Worm (Caenorhabditis elegans): ENCODE data around the gene zhit-3.

Gene zhit-3

ce11 chrV:10178166-10178565 is 33.8 kb downstream of the zhit-3 start (continued):
- TF ChIP-seq lsl-1 (GFP tag; optimal IDR thresholded peaks at IDR 0.05) (no peak), die-1 (tag; optimal IDR thresholded peaks at IDR 0.05) (no peak), nhr-120 (GFP tag; IDR thresholded peaks at IDR 0.05) (no peak), akir-1 (GFP tag; optimal IDR thresholded peaks at IDR 0.05) (no peak), attf-3 (GFP tag; conservative IDR thresholded peaks at IDR 0.05) (0 out of 2 replicates have a peak, but pooled peaks have one; percentile 18), ztf-22 (GFP tag; optimal IDR thresholded peaks at IDR 0.05) (no peak), ceh-27 (GFP tag; optimal IDR thresholded peaks at IDR 0.05) (peak; percentile 56), rpc-1 (optimal IDR thresholded peaks at IDR 0.05) (no peak), rpc-1 (tag; optimal IDR thresholded peaks at IDR 0.05) (no peak), sdz-38 (tag; optimal IDR thresholded peaks at IDR 0.05) (no peak), cebp-1 (GFP tag; IDR thresholded peaks at IDR 0.05) (no peak), cebp-1 (tag; optimal IDR thresholded peaks at IDR 0.05) (peak; percentile 32), madf-6 (GFP tag; IDR thresholded peaks at IDR 0.05) (no peak; the same call in 1 of the 2 replicates), ztf-25 (GFP tag; IDR thresholded peaks at IDR 0.05) (no peak), snpc-1.3 (tag; optimal IDR thresholded peaks at IDR 0.05; ENCODE audit: insufficient read depth) (no peak), attf-6 (GFP tag; IDR thresholded peaks at IDR 0.05) (no peak), lin-35 (GFP tag; optimal IDR thresholded peaks at IDR 0.05) (no peak), T07F8.4 (tag; optimal IDR thresholded peaks at IDR 0.05) (no peak), mcd-1 (GFP tag; IDR thresholded peaks at IDR 0.05) (peak; percentile 91), Y53G8AR.9 (GFP tag; conservative IDR thresholded peaks at IDR 0.05) (no peak), F55B11.4 (tag; optimal IDR thresholded peaks at IDR 0.05; ENCODE audit: borderline replicate concordance, insufficient read depth) (no peak), F37B4.10 (GFP tag; IDR thresholded peaks at IDR 0.05) (no peak), hsf-1 (GFP tag; IDR thresholded peaks at IDR 0.05) (no peak), D2030.7 (GFP tag; IDR thresholded peaks at IDR 0.05) (no peak), xnd-1 (tag; optimal IDR thresholded peaks at IDR 0.05) (no peak), hmg-20 (GFP tag; IDR thresholded peaks at IDR 0.05) (no peak), F23B12.7 (tag; optimal IDR thresholded peaks at IDR 0.05; ENCODE audit: insufficient read depth) (no peak), B0336.3 (GFP tag; IDR thresholded peaks at IDR 0.05) (no peak), egl-44 (GFP tag; IDR thresholded peaks at IDR 0.05) (no peak), ceh-79 (tag; optimal IDR thresholded peaks at IDR 0.05) (no peak), ZK185.1 (tag; optimal IDR thresholded peaks at IDR 0.05; ENCODE audit: poor library complexity, severe bottlenecking) (peak; percentile 2), Y67H2A.10 (GFP tag; conservative IDR thresholded peaks at IDR 0.05) (no peak), cebp-2 (GFP tag; IDR thresholded peaks at IDR 0.05) (no peak), nhr-27 (tag; optimal IDR thresholded peaks at IDR 0.05) (no peak), F22D6.2 (tag; optimal IDR thresholded peaks at IDR 0.05) (no peak), rec-8 (tag; optimal IDR thresholded peaks at IDR 0.05) (no peak), ccch-3 (GFP tag; optimal IDR thresholded peaks at IDR 0.05) (no peak), madf-3 (GFP tag; IDR thresholded peaks at IDR 0.05) (no peak)

ce11 chrV:10174632-10175075 is 37.3 kb downstream of the zhit-3 start:
- TF ChIP-seq B0336.3 (GFP tag; IDR thresholded peaks at IDR 0.05) = 0 out of 2 replicates have a peak, but pooled peaks have one; percentile 17
- TF ChIP-seq egl-18 (GFP tag; IDR thresholded peaks at IDR 0.05) = 0 out of 2 replicates have a peak, but pooled peaks have one; percentile 24
- TF ChIP-seq bed-2 (GFP tag; IDR thresholded peaks at IDR 0.05) = no peak
- no peak for TF ChIP-seq lin-54 (GFP tag; optimal IDR thresholded peaks at IDR 0.05)
- no peak for TF ChIP-seq hlh-12 (tag; optimal IDR thresholded peaks at IDR 0.05)
- no peak for TF ChIP-seq ceh-91 (GFP tag; IDR thresholded peaks at IDR 0.05)
- peak; percentile 45; the same call in 1 of the 2 replicates for TF ChIP-seq pbrm-1 (GFP tag; IDR thresholded peaks at IDR 0.05)
- TF ChIP-seq lin-26 (GFP tag; IDR thresholded peaks at IDR 0.05) = no peak
- peak; percentile 83 for TF ChIP-seq K12H6.12 (tag; optimal IDR thresholded peaks at IDR 0.05)
- TF ChIP-seq lin-40 (tag; optimal IDR thresholded peaks at IDR 0.05) = peak; percentile 63
- no peak for TF ChIP-seq Y95B8A.8 (GFP tag; IDR thresholded peaks at IDR 0.05)
- no peak for TF ChIP-seq snpc-4 (GFP tag; optimal IDR thresholded peaks at IDR 0.05)
- peak in 1 of 4 experiments; percentile 5 for TF ChIP-seq snpc-4 (tag; optimal IDR thresholded peaks at IDR 0.05)
- TF ChIP-seq mes-4 (tag; optimal IDR thresholded peaks at IDR 0.05) = no peak
